Fruit fly (Drosophila melanogaster): ENCODE results near the gene CG33493.

Gene CG33493

dm6 chr3L:10680728-10681306, 12.2 kb downstream of the CG33493 start:
- TF ChIP-seq psq (optimal IDR thresholded peaks at IDR 0.05) (no peak), Sin3A (optimal IDR thresholded peaks at IDR 0.05) (no peak), insv (optimal IDR thresholded peaks at IDR 0.05) (no peak), Myc (optimal IDR thresholded peaks at IDR 0.05) (no peak), h (optimal IDR thresholded peaks at IDR 0.05) (no peak), ttk (optimal IDR thresholded peaks at IDR 0.05) (no peak)

- TF ChIP-seq Sin3A (optimal IDR thresholded peaks at IDR 0.05) (no peak), insv (optimal IDR thresholded peaks at IDR 0.05) (no peak), ttk (optimal IDR thresholded peaks at IDR 0.05) (no peak), psq (optimal IDR thresholded peaks at IDR 0.05) (no peak), h (optimal IDR thresholded peaks at IDR 0.05) (no peak), Myc (optimal IDR thresholded peaks at IDR 0.05) (no peak)
Observed at dm6 chr3L:10680177-10680576, 12.8 kb downstream of the CG33493 start.

dm6 chr3L:10679711-10680154, 13.2 kb downstream of the CG33493 start:
- TF ChIP-seq Myc (optimal IDR thresholded peaks at IDR 0.05) (no peak), ttk (optimal IDR thresholded peaks at IDR 0.05) (no peak), Sin3A (optimal IDR thresholded peaks at IDR 0.05) (no peak)

dm6 chr3L:10678545-10679067, 14.4 kb downstream of the CG33493 start:
- no peak for TF ChIP-seq insv (optimal IDR thresholded peaks at IDR 0.05)
- TF ChIP-seq Myc (optimal IDR thresholded peaks at IDR 0.05), result no peak
- TF ChIP-seq psq (optimal IDR thresholded peaks at IDR 0.05), result no peak
- TF ChIP-seq ttk (optimal IDR thresholded peaks at IDR 0.05), result no peak
- TF ChIP-seq h (optimal IDR thresholded peaks at IDR 0.05), result no peak
- no peak for TF ChIP-seq Sin3A (optimal IDR thresholded peaks at IDR 0.05)

dm6 chr3L:10677816-10678215, 15.2 kb downstream of the CG33493 start:
- TF ChIP-seq ttk (optimal IDR thresholded peaks at IDR 0.05), result no peak
- TF ChIP-seq insv (optimal IDR thresholded peaks at IDR 0.05), result no peak
- TF ChIP-seq Myc (optimal IDR thresholded peaks at IDR 0.05), result no peak
- no peak for TF ChIP-seq psq (optimal IDR thresholded peaks at IDR 0.05)
- no peak for TF ChIP-seq Sin3A (optimal IDR thresholded peaks at IDR 0.05)
- no peak for TF ChIP-seq h (optimal IDR thresholded peaks at IDR 0.05)

dm6 chr3L:10675635-10676393, 17.2 kb downstream of the CG33493 start:
- TF ChIP-seq insv (optimal IDR thresholded peaks at IDR 0.05), result no peak
- TF ChIP-seq Myc (optimal IDR thresholded peaks at IDR 0.05), result no peak
- no peak for TF ChIP-seq Sin3A (optimal IDR thresholded peaks at IDR 0.05)
- no peak for TF ChIP-seq h (optimal IDR thresholded peaks at IDR 0.05)
- no peak for TF ChIP-seq ttk (optimal IDR thresholded peaks at IDR 0.05)
- no peak for TF ChIP-seq psq (optimal IDR thresholded peaks at IDR 0.05)

- TF ChIP-seq ttk (optimal IDR thresholded peaks at IDR 0.05), result no peak
- no peak for TF ChIP-seq h (optimal IDR thresholded peaks at IDR 0.05)
- TF ChIP-seq Myc (optimal IDR thresholded peaks at IDR 0.05), result no peak
- no peak for TF ChIP-seq psq (optimal IDR thresholded peaks at IDR 0.05)
- TF ChIP-seq Sin3A (optimal IDR thresholded peaks at IDR 0.05), result no peak
- no peak for TF ChIP-seq insv (optimal IDR thresholded peaks at IDR 0.05)
Observed at dm6 chr3L:10674940-10675339, 18.0 kb downstream of the CG33493 start.

- TF ChIP-seq insv (optimal IDR thresholded peaks at IDR 0.05) (no peak), psq (optimal IDR thresholded peaks at IDR 0.05) (no peak), ttk (optimal IDR thresholded peaks at IDR 0.05) (no peak), Myc (optimal IDR thresholded peaks at IDR 0.05) (no peak), Sin3A (optimal IDR thresholded peaks at IDR 0.05) (no peak), h (optimal IDR thresholded peaks at IDR 0.05) (no peak)
Observed at dm6 chr3L:10674145-10674547, 18.8 kb downstream of the CG33493 start.

dm6 chr3L:10672540-10672939, 20.4 kb downstream of the CG33493 start:
- TF ChIP-seq insv (optimal IDR thresholded peaks at IDR 0.05) (no peak), Sin3A (optimal IDR thresholded peaks at IDR 0.05) (no peak), psq (optimal IDR thresholded peaks at IDR 0.05) (no peak), Myc (optimal IDR thresholded peaks at IDR 0.05) (no peak), ttk (optimal IDR thresholded peaks at IDR 0.05) (no peak), h (optimal IDR thresholded peaks at IDR 0.05) (no peak)

dm6 chr3L:10669592-10670400, 23.2 kb downstream of the CG33493 start:
- TF ChIP-seq Sin3A (optimal IDR thresholded peaks at IDR 0.05) (no peak), h (optimal IDR thresholded peaks at IDR 0.05) (no peak), insv (optimal IDR thresholded peaks at IDR 0.05) (no peak), ttk (optimal IDR thresholded peaks at IDR 0.05) (no peak)

dm6 chr3L:10667341-10667740, 25.6 kb downstream of the CG33493 start:
- no peak for TF ChIP-seq Sin3A (optimal IDR thresholded peaks at IDR 0.05)
- TF ChIP-seq ttk (optimal IDR thresholded peaks at IDR 0.05), result no peak
- no peak for TF ChIP-seq insv (optimal IDR thresholded peaks at IDR 0.05)
- TF ChIP-seq h (optimal IDR thresholded peaks at IDR 0.05), result no peak
- TF ChIP-seq Myc (optimal IDR thresholded peaks at IDR 0.05), result no peak
- TF ChIP-seq psq (optimal IDR thresholded peaks at IDR 0.05), result no peak

- no peak for TF ChIP-seq Myc (optimal IDR thresholded peaks at IDR 0.05)
- TF ChIP-seq h (optimal IDR thresholded peaks at IDR 0.05), result no peak
- TF ChIP-seq Sin3A (optimal IDR thresholded peaks at IDR 0.05), result no peak
- TF ChIP-seq psq (optimal IDR thresholded peaks at IDR 0.05), result no peak
- no peak for TF ChIP-seq ttk (optimal IDR thresholded peaks at IDR 0.05)
- no peak for TF ChIP-seq insv (optimal IDR thresholded peaks at IDR 0.05)
Observed at dm6 chr3L:10666511-10667003, 26.4 kb downstream of the CG33493 start.

Data from Kc167 (cell line).